Worm (Caenorhabditis elegans) whole organism, L2 larva: ENCODE measurements around the gene R08E5.4.

Experiments used
- R02D3.7 ChIP-seq: fragments of 150-350 bp; optimal IDR thresholded peaks from 2 replicates; lab custom pipeline; 2014; ENCODE audit warnings: missing biosample characterization, missing genetic modification characterization
- fos-1 ChIP-seq: fragments of 150-350 bp; optimal IDR thresholded peaks from 2 replicates; lab custom pipeline; 2014; ENCODE audit warnings: missing biosample characterization, missing genetic modification characterization
- nhr-11 ChIP-seq: fragments of 150-350 bp; optimal IDR thresholded peaks from 2 replicates; lab custom pipeline; 2014; ENCODE audit warnings: missing biosample characterization, missing genetic modification characterization
- nhr-77 ChIP-seq: fragments of 150-350 bp; optimal IDR thresholded peaks from 2 replicates; lab custom pipeline; 2014; ENCODE audit warnings: missing biosample characterization, missing genetic modification characterization
- snpc-4 ChIP-seq: fragments of 150-350 bp; optimal IDR thresholded peaks from 2 replicates; lab custom pipeline; 2014; ENCODE audit warnings: missing biosample characterization, missing genetic modification characterization
- unc-62 ChIP-seq: fragments of 150-350 bp; optimal IDR thresholded peaks from 2 replicates; lab custom pipeline; 2014; ENCODE audit warnings: missing biosample characterization, missing genetic modification reagents, missing genetic modification characterization
- ztf-4 ChIP-seq: fragments of 150-350 bp; optimal IDR thresholded peaks from 2 replicates; lab custom pipeline; 2014; ENCODE audit warnings: missing biosample characterization, missing genetic modification characterization

ce11 chrV:3811541-3811940 is 43.2 kb downstream of the R08E5.4 start, which contains the start of gene scl-13:
- TF ChIP-seq snpc-4 (tag; lab: Kevin White, UChicago), result no peak
- no peak for TF ChIP-seq nhr-11 (tag; lab: Kevin White, UChicago)
- no peak for TF ChIP-seq ztf-4
- no peak for TF ChIP-seq unc-62 (GFP tag; lab: Kevin White, UChicago)
- TF ChIP-seq fos-1 (tag; lab: Kevin White, UChicago), result no peak
- TF ChIP-seq R02D3.7 (tag; lab: Kevin White, UChicago), result no peak
- TF ChIP-seq nhr-77, result no peak
